Fruit fly (Drosophila melanogaster) Kc167 (cell line): Measurements from ENCODE around the gene CG14454.

Source experiments
- Myc ChIP-seq: fragments of >200 bp; optimal IDR thresholded peaks from 2 replicates; lab custom pipeline; 2017; ENCODE audit warnings: missing external identifiers
- h ChIP-seq: fragments of >200 bp; optimal IDR thresholded peaks from 3 replicates; lab custom pipeline; 2018; ENCODE audit warnings: missing external identifiers
- insv ChIP-seq: fragments of >200 bp; optimal IDR thresholded peaks from 3 replicates; lab custom pipeline; 2018; ENCODE audit warnings: missing external identifiers
- psq ChIP-seq: fragments of >200 bp; optimal IDR thresholded peaks from 2 replicates; lab custom pipeline; 2017; ENCODE audit warnings: missing external identifiers
- ttk ChIP-seq: sonication (Bioruptor generic); optimal IDR thresholded peaks from 2 replicates; lab custom pipeline; 2017; ENCODE audit warnings: missing external identifiers

DNA sequence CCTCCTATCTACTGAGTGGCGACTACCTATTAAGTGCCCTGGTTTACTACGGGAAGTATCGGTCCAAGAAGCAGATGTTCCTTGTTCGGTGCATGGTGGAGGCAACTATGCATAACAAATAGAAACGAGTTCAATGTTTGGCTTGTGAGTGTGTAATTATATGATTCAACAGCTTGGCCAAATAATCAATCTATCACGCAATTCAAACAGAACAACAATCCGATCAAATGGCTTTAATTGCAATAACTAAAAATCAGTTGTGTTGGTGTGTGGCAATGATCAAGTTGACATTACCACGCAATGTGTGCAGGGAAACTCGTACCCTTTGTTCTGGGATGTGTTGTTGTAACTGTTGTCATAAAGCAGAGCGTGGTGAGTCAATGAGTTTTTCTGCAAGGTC is 44.7 kb downstream of the CG14454 start, which contains the start of gene CG33769:
- TF ChIP-seq h (lab: Kevin White, UChicago): no peak
- no peak for TF ChIP-seq psq
- no peak for TF ChIP-seq insv (lab: Kevin White, UChicago)
- no peak for TF ChIP-seq ttk (lab: Kevin White, UChicago)
- no peak for TF ChIP-seq Myc (lab: Kevin White, UChicago)
